Fruit fly (Drosophila melanogaster): Measurements from ENCODE around the gene yip2.

Gene yip2

dm6 chr2L:9897296-9897695 lies 17.8 kb upstream of the yip2 start, which contains the start of gene RpS2 (continued):
- TF ChIP-seq stwl (tag; optimal IDR thresholded peaks at IDR 0.05) = peak; percentile 66
- no peak for TF ChIP-seq eve (GFP tag; optimal IDR thresholded peaks at IDR 0.05)
- no peak for TF ChIP-seq CkIIα-i1 (GFP tag; IDR thresholded peaks at IDR 0.05)
- TF ChIP-seq CG34224 (GFP tag; IDR thresholded peaks at IDR 0.05; ENCODE audit: partially characterized antibody) = peak; percentile 99
- TF ChIP-seq CG10565 (GFP tag; optimal IDR thresholded peaks at IDR 0.05) = no peak
- peak; percentile 47 for TF ChIP-seq CG10543 (GFP tag; optimal IDR thresholded peaks at IDR 0.05)
- peak; percentile 55 for TF ChIP-seq nmo (GFP tag; optimal IDR thresholded peaks at IDR 0.05)
- TF ChIP-seq CG3726 (GFP tag; IDR thresholded peaks at IDR 0.05) = no peak
- TF ChIP-seq CG12071 (GFP tag; optimal IDR thresholded peaks at IDR 0.05) = no peak
- peak; percentile 40; the same call in 1 of the 2 replicates for TF ChIP-seq Adf1 (GFP tag; IDR thresholded peaks at IDR 0.05)
- TF ChIP-seq CG8944 (GFP tag; optimal IDR thresholded peaks at IDR 0.05) = no peak
- TF ChIP-seq Aef1 (GFP tag; IDR thresholded peaks at IDR 0.05) = no peak
- no peak for TF ChIP-seq jing (GFP tag; optimal IDR thresholded peaks at IDR 0.05)
- no peak for TF ChIP-seq CG6765 (GFP tag; optimal IDR thresholded peaks at IDR 0.05)
- TF ChIP-seq cato (GFP tag; optimal IDR thresholded peaks at IDR 0.05; ENCODE audit: borderline replicate concordance) = no peak
- no peak for TF ChIP-seq Antp (GFP tag; optimal IDR thresholded peaks at IDR 0.05)
- peak; percentile 26 for TF ChIP-seq CG9727 (GFP tag; optimal IDR thresholded peaks at IDR 0.05)
- peak; percentile 75 for TF ChIP-seq Dbx (GFP tag; IDR thresholded peaks at IDR 0.05)
- peak; percentile 94 for TF ChIP-seq Ets97D (GFP tag; optimal IDR thresholded peaks at IDR 0.05)
- TF ChIP-seq zf30C (GFP tag; optimal IDR thresholded peaks at IDR 0.05) = no peak
- no peak for TF ChIP-seq p53 (GFP tag; optimal IDR thresholded peaks at IDR 0.05)
- no peak for TF ChIP-seq mam (GFP tag; optimal IDR thresholded peaks at IDR 0.05)
- no peak for TF ChIP-seq CG15479 (GFP tag; optimal IDR thresholded peaks at IDR 0.05)
- TF ChIP-seq Sin3A (optimal IDR thresholded peaks at IDR 0.05) = peak; percentile 10
- TF ChIP-seq slou (GFP tag; optimal IDR thresholded peaks at IDR 0.05) = peak; percentile 28
- TF ChIP-seq CG17802 (tag; optimal IDR thresholded peaks at IDR 0.05) = no peak
- TF ChIP-seq Tbp (GFP tag; optimal IDR thresholded peaks at IDR 0.05) = no peak
- TF ChIP-seq CG10274 (GFP tag; optimal IDR thresholded peaks at IDR 0.05) = no peak
- no peak for TF ChIP-seq CG43689 (GFP tag; IDR thresholded peaks at IDR 0.05)
- TF ChIP-seq Xbp1 (GFP tag; optimal IDR thresholded peaks at IDR 0.05) = peak; percentile 38
- TF ChIP-seq Dip2 (GFP tag; IDR thresholded peaks at IDR 0.05) = no peak
- TF ChIP-seq Elba2 (GFP tag; optimal IDR thresholded peaks at IDR 0.05) = no peak
- TF ChIP-seq schlank (tag; optimal IDR thresholded peaks at IDR 0.05) = no peak
- no peak for TF ChIP-seq CG18599 (GFP tag; optimal IDR thresholded peaks at IDR 0.05)
- TF ChIP-seq Dfd (GFP tag; optimal IDR thresholded peaks at IDR 0.05) = no peak
- no peak for TF ChIP-seq emc (GFP tag; optimal IDR thresholded peaks at IDR 0.05)
- peak; percentile 51 for TF ChIP-seq Lhr (GFP tag; optimal IDR thresholded peaks at IDR 0.05)
- TF ChIP-seq BtbVII (GFP tag; optimal IDR thresholded peaks at IDR 0.05) = no peak
- TF ChIP-seq row (GFP tag; IDR thresholded peaks at IDR 0.05) = peak; percentile 83
- TF ChIP-seq CG15269 (tag; optimal IDR thresholded peaks at IDR 0.05) = peak; percentile 60
- peak; percentile 98 for TF ChIP-seq HLH4C (GFP tag; IDR thresholded peaks at IDR 0.05; ENCODE audit: partially characterized antibody)
- TF ChIP-seq CG18619 (GFP tag; optimal IDR thresholded peaks at IDR 0.05) = peak; percentile 47
- peak; percentile 18 for TF ChIP-seq gfzf (GFP tag; optimal IDR thresholded peaks at IDR 0.05)
- TF ChIP-seq CG9876 (GFP tag; optimal IDR thresholded peaks at IDR 0.05) = no peak
- TF ChIP-seq trh (GFP tag; optimal IDR thresholded peaks at IDR 0.05) = no peak
- TF ChIP-seq CG8089 (GFP tag; optimal IDR thresholded peaks at IDR 0.05) = no peak
- TF ChIP-seq CG7963 (GFP tag; IDR thresholded peaks at IDR 0.05; ENCODE audit: partially characterized antibody) = peak; percentile 99
- TF ChIP-seq CG9797 (GFP tag; optimal IDR thresholded peaks at IDR 0.05) = peak; percentile 34
- TF ChIP-seq TFAM (GFP tag; optimal IDR thresholded peaks at IDR 0.05) = no peak
- TF ChIP-seq Hmr (GFP tag; optimal IDR thresholded peaks at IDR 0.05) = peak; percentile 85
- TF ChIP-seq CG9609 (GFP tag; optimal IDR thresholded peaks at IDR 0.05) = peak; percentile 19
- TF ChIP-seq CG6813 (GFP tag; optimal IDR thresholded peaks at IDR 0.05) = no peak

All from whole organism, embryonic.